Worm (Caenorhabditis elegans) whole organism, late embryonic: ENCODE results near the gene C48D1.9.

Experiments
- C08G9.2 ChIP-seq: sonication (generic microtip); optimal IDR thresholded peaks from 2 replicates; lab custom pipeline; 2016; ENCODE audit warnings: mild to moderate bottlenecking, missing genetic modification characterization, moderate library complexity, missing compliant biosample characterization
- C38D4.7 ChIP-seq: fragments of 200-800 bp; sonication (Bioruptor generic); optimal IDR thresholded peaks from 2 replicates; lab custom pipeline; 2018; ENCODE audit warnings: mild to moderate bottlenecking, missing genetic modification characterization, moderate library complexity, missing compliant biosample characterization
- K02D7.2 ChIP-seq: sonication (generic microtip); optimal IDR thresholded peaks from 2 replicates; lab custom pipeline; 2017; ENCODE audit warnings: mild to moderate bottlenecking, missing genetic modification characterization, missing compliant biosample characterization
- T23F11.4 ChIP-seq: fragments of 200-800 bp; sonication (Bioruptor generic); optimal IDR thresholded peaks from 2 replicates; lab custom pipeline; 2018; ENCODE audit warnings: mild to moderate bottlenecking, missing genetic modification characterization, missing compliant biosample characterization
- ahr-1 ChIP-seq: sonication (generic microtip); optimal IDR thresholded peaks from 2 replicates; lab custom pipeline; 2016; ENCODE audit warnings: missing genetic modification characterization, missing compliant biosample characterization
- ceh-14 ChIP-seq: sonication (generic microtip); optimal IDR thresholded peaks from 2 replicates; lab custom pipeline; 2016; ENCODE audit warnings: missing genotype, missing genetic modification characterization, missing compliant biosample characterization
- ceh-18 ChIP-seq: sonication (generic microtip); optimal IDR thresholded peaks from 2 replicates; lab custom pipeline; 2016; ENCODE audit warnings: missing genetic modification characterization, missing compliant biosample characterization
- ceh-19 ChIP-seq: fragments of 200-800 bp; sonication (Bioruptor generic); optimal IDR thresholded peaks from 2 replicates; lab custom pipeline; 2018; ENCODE audit warnings: mild to moderate bottlenecking, missing genetic modification characterization, missing compliant biosample characterization
- ceh-22 ChIP-seq: sonication (generic microtip); optimal IDR thresholded peaks from 2 replicates; lab custom pipeline; 2017; ENCODE audit warnings: missing biosample characterization, missing genetic modification characterization
- ceh-30 ChIP-seq: fragments of 150-350 bp; optimal IDR thresholded peaks from 2 replicates; lab custom pipeline; 2014; ENCODE audit warnings: missing biosample characterization, missing genetic modification characterization
- ceh-31 ChIP-seq: sonication (generic microtip); optimal IDR thresholded peaks from 2 replicates; lab custom pipeline; 2016; ENCODE audit warnings: missing genetic modification characterization, missing compliant biosample characterization
- ceh-34 ChIP-seq: sonication (generic microtip); optimal IDR thresholded peaks from 2 replicates; lab custom pipeline; 2016; ENCODE audit warnings: mild to moderate bottlenecking, missing genetic modification characterization, missing compliant biosample characterization
- ceh-48 ChIP-seq: sonication (generic microtip); optimal IDR thresholded peaks from 2 replicates; lab custom pipeline; 2016; ENCODE audit warnings: missing genetic modification characterization, inconsistent platforms, missing compliant biosample characterization
- che-1 ChIP-seq: sonication (generic microtip); optimal IDR thresholded peaks from 2 replicates; lab custom pipeline; 2016; ENCODE audit warnings: mild to moderate bottlenecking, missing genetic modification characterization, missing compliant biosample characterization
- elt-2 ChIP-seq: sonication (generic microtip); optimal IDR thresholded peaks from 2 replicates; lab custom pipeline; 2016; ENCODE audit warnings: missing genetic modification reagents, missing genetic modification characterization, missing compliant biosample characterization
- fax-1 ChIP-seq: sonication (generic microtip); optimal IDR thresholded peaks from 2 replicates; lab custom pipeline; 2016; ENCODE audit warnings: missing genotype, missing genetic modification characterization, missing compliant biosample characterization
- fkh-6 ChIP-seq: sonication (generic microtip); optimal IDR thresholded peaks from 2 replicates; lab custom pipeline; 2016; ENCODE audit warnings: missing genetic modification characterization, missing compliant biosample characterization
- hlh-30 ChIP-seq: sonication (generic microtip); optimal IDR thresholded peaks from 2 replicates; lab custom pipeline; 2017; ENCODE audit warnings: antibody characterized with exemption, missing genetic modification characterization, missing compliant biosample characterization; ENCODE audit not compliant: insufficient read depth
- hlh-6 ChIP-seq: sonication (generic microtip); optimal IDR thresholded peaks from 2 replicates; lab custom pipeline; 2016; ENCODE audit warnings: missing genotype, missing genetic modification characterization, missing compliant biosample characterization
- lim-6 ChIP-seq: sonication (generic microtip); optimal IDR thresholded peaks from 2 replicates; lab custom pipeline; 2016; ENCODE audit warnings: missing genetic modification characterization, missing compliant biosample characterization
- mec-3 ChIP-seq: sonication (generic microtip); optimal IDR thresholded peaks from 2 replicates; lab custom pipeline; 2016; ENCODE audit warnings: borderline replicate concordance, missing genetic modification characterization, missing compliant biosample characterization
- nhr-232 ChIP-seq: sonication (generic microtip); optimal IDR thresholded peaks from 2 replicates; lab custom pipeline; 2016; ENCODE audit warnings: missing genetic modification characterization, missing compliant biosample characterization
- npax-4 ChIP-seq: sonication (generic microtip); optimal IDR thresholded peaks from 2 replicates; lab custom pipeline; 2016; ENCODE audit warnings: missing genetic modification characterization, missing compliant biosample characterization
- pat-9 ChIP-seq: fragments of 200-800 bp; sonication (Bioruptor generic); optimal IDR thresholded peaks from 2 replicates; lab custom pipeline; 2018; ENCODE audit warnings: mild to moderate bottlenecking, missing genetic modification characterization, moderate library complexity, missing compliant biosample characterization
- pax-1 ChIP-seq: fragments of 150-350 bp; optimal IDR thresholded peaks from 2 replicates; lab custom pipeline; 2014; ENCODE audit warnings: missing biosample characterization, missing genetic modification characterization
- pha-2 ChIP-seq: sonication (generic microtip); optimal IDR thresholded peaks from 2 replicates; lab custom pipeline; 2017; ENCODE audit warnings: mild to moderate bottlenecking, missing genetic modification characterization, missing compliant biosample characterization
- pha-4 ChIP-seq: fragments of 150-350 bp; optimal IDR thresholded peaks from 2 replicates; lab custom pipeline; 2018; ENCODE audit warnings: missing biosample characterization, missing genetic modification reagents, missing genetic modification characterization
- pros-1 ChIP-seq: fragments of 150-350 bp; optimal IDR thresholded peaks from 2 replicates; lab custom pipeline; 2014; ENCODE audit warnings: missing biosample characterization, missing genetic modification reagents, missing genetic modification characterization
- ref-2 ChIP-seq: sonication (generic microtip); optimal IDR thresholded peaks from 2 replicates; lab custom pipeline; 2016; ENCODE audit warnings: missing genetic modification characterization, missing compliant biosample characterization
- rnt-1 ChIP-seq: sonication (generic microtip); optimal IDR thresholded peaks from 2 replicates; lab custom pipeline; 2016; ENCODE audit warnings: missing genetic modification characterization, missing compliant biosample characterization
- sdc-2 ChIP-seq: sonication (generic microtip); optimal IDR thresholded peaks from 2 replicates; lab custom pipeline; 2016; ENCODE audit warnings: missing genotype, missing genetic modification characterization, missing compliant biosample characterization
- sox-2 ChIP-seq: fragments of 200-800 bp; sonication (Bioruptor generic); IDR thresholded peaks from 2 replicates; pipeline ENCODE4 v1.3.6; 2022; ENCODE audit warnings: missing genetic modification reagents, missing genetic modification characterization, missing compliant biosample characterization
- sox-4 ChIP-seq: sonication (generic microtip); optimal IDR thresholded peaks from 2 replicates; lab custom pipeline; 2017; ENCODE audit warnings: mild to moderate bottlenecking, missing genetic modification characterization, inconsistent platforms, missing compliant biosample characterization
- syd-9 ChIP-seq: sonication (generic microtip); optimal IDR thresholded peaks from 2 replicates; lab custom pipeline; 2016; ENCODE audit warnings: mild to moderate bottlenecking, missing genetic modification characterization, moderate library complexity, missing compliant biosample characterization
- tbx-2 ChIP-seq: sonication (generic microtip); optimal IDR thresholded peaks from 2 replicates; lab custom pipeline; 2016; ENCODE audit warnings: missing genetic modification characterization, missing compliant biosample characterization
- unc-86 ChIP-seq: sonication (generic microtip); optimal IDR thresholded peaks from 2 replicates; lab custom pipeline; 2016; ENCODE audit warnings: missing genetic modification characterization, missing compliant biosample characterization

Gene C48D1.9

ce11 chrIV:13247780-13248179, 38.3 kb upstream of the C48D1.9 start:
- no peak for TF ChIP-seq fax-1 (tag; lab: Kevin White, UChicago)
- no peak for TF ChIP-seq C08G9.2 (tag; lab: Kevin White, UChicago)
- no peak for TF ChIP-seq mec-3 (tag; lab: Kevin White, UChicago)
- TF ChIP-seq T23F11.4 (GFP tag; lab: Kevin White, UChicago), result no peak
- TF ChIP-seq pha-2 (tag; lab: Kevin White, UChicago), result no peak
- no peak for TF ChIP-seq unc-86 (tag; lab: Kevin White, UChicago)
- TF ChIP-seq ceh-34 (tag; lab: Kevin White, UChicago), result no peak
- TF ChIP-seq pros-1 (tag; lab: Kevin White, UChicago), result no peak
- TF ChIP-seq npax-4, result no peak
- no peak for TF ChIP-seq hlh-30 (tag; lab: Kevin White, UChicago)
- TF ChIP-seq ceh-31 (tag; lab: Kevin White, UChicago), result no peak
- TF ChIP-seq pat-9 (tag; lab: Kevin White, UChicago), result no peak
- no peak for TF ChIP-seq ceh-48 (tag; lab: Kevin White, UChicago)
- no peak for TF ChIP-seq sox-2 (GFP tag; lab: Robert Waterston, UW)
- TF ChIP-seq che-1, result no peak
- no peak for TF ChIP-seq fkh-6
- no peak for TF ChIP-seq ceh-22 (tag; lab: Kevin White, UChicago)
- no peak for TF ChIP-seq syd-9 (tag; lab: Kevin White, UChicago)

- TF ChIP-seq nhr-232 (tag; lab: Kevin White, UChicago), result no peak
- no peak for TF ChIP-seq elt-2 (tag; lab: Kevin White, UChicago)
- no peak for TF ChIP-seq ceh-18
- TF ChIP-seq ceh-30 (tag; lab: Kevin White, UChicago), result no peak
- no peak for TF ChIP-seq rnt-1
Observed at ce11 chrIV:13246961-13247360, 37.5 kb upstream of the C48D1.9 start, which contains the start of gene JC8.7. Gene JC8.7, plus strand, starts transcription at chrIV:13247261.

- no peak for TF ChIP-seq tbx-2 (tag; lab: Kevin White, UChicago)
- TF ChIP-seq sdc-2 (tag; lab: Kevin White, UChicago), result no peak
- no peak for TF ChIP-seq C38D4.7 (GFP tag; lab: Kevin White, UChicago)
Observed at ce11 chrIV:13244024-13244423, 34.6 kb upstream of the C48D1.9 start, which contains the start of gene cox-11. Gene cox-11, plus strand, starts transcription at chrIV:13244324.

ce11 chrIV:13243375-13243774, 33.9 kb upstream of the C48D1.9 start, which contains the start of gene JC8.4:
Gene JC8.4, plus strand, starts transcription at chrIV:13243675.
- TF ChIP-seq pros-1 (tag; lab: Kevin White, UChicago) (no peak), C38D4.7 (GFP tag; lab: Kevin White, UChicago) (no peak), hlh-30 (tag; lab: Kevin White, UChicago) (no peak), hlh-6 (tag; lab: Kevin White, UChicago) (no peak), ref-2 (no peak), sox-4 (tag; lab: Kevin White, UChicago) (no peak), mec-3 (tag; lab: Kevin White, UChicago) (no peak)
- TF ChIP-seq, all 69 proteins: peak for 0

- no peak for TF ChIP-seq ceh-19
- TF ChIP-seq pha-4 (tag; lab: Kevin White, UChicago), result no peak
- no peak for TF ChIP-seq ceh-14
- no peak for TF ChIP-seq fax-1 (tag; lab: Kevin White, UChicago)
- no peak for TF ChIP-seq lim-6 (tag; lab: Kevin White, UChicago)
- TF ChIP-seq K02D7.2 (tag; lab: Kevin White, UChicago), result no peak
- TF ChIP-seq che-1, result no peak
- TF ChIP-seq pax-1 (tag; lab: Kevin White, UChicago), result no peak
- no peak for TF ChIP-seq ceh-34 (tag; lab: Kevin White, UChicago)
- TF ChIP-seq ahr-1 (tag; lab: Kevin White, UChicago), result no peak
Observed at ce11 chrIV:13241340-13241739, 31.9 kb upstream of the C48D1.9 start.
